Worm (Caenorhabditis elegans) whole organism, early embryonic: ENCODE measurements around the gene srw-89.

ENCODE experiments used
- ets-7 ChIP-seq: sonication (generic microtip); optimal IDR thresholded peaks from 2 replicates; lab custom pipeline; 2016; ENCODE audit warnings: missing genotype, missing genetic modification characterization, missing compliant biosample characterization
- sea-1 ChIP-seq: fragments of 200-800 bp; sonication (Bioruptor generic); conservative IDR thresholded peaks from 2 replicates; pipeline ENCODE4 v1.3.6; 2022; ENCODE audit warnings: missing genetic modification characterization, missing compliant biosample characterization

ce11 chrV:3989070-3989469 lies 27.8 kb upstream of the srw-89 start, which contains the start of gene nlp-27:
- TF ChIP-seq sea-1 (GFP tag; lab: Robert Waterston, UW) (no peak), ets-7 (no peak)
